Worm (Caenorhabditis elegans): Measurements from ENCODE around the gene fbxa-134.

ce11 chrV:17339349-17339748 is 13.3 kb downstream of the fbxa-134 start:
- TF ChIP-seq mdl-1 (tag; optimal IDR thresholded peaks at IDR 0.05) (no peak), nhr-90 (tag; optimal IDR thresholded peaks at IDR 0.05; ENCODE audit: poor library complexity) (no peak), ceh-8 (GFP tag; optimal IDR thresholded peaks at IDR 0.05) (no peak), unc-130 (tag; optimal IDR thresholded peaks at IDR 0.05) (no peak)

All from whole organism, L1 larva.